Fruit fly (Drosophila melanogaster): ENCODE measurements around the gene vih.

vih gene

DNA sequence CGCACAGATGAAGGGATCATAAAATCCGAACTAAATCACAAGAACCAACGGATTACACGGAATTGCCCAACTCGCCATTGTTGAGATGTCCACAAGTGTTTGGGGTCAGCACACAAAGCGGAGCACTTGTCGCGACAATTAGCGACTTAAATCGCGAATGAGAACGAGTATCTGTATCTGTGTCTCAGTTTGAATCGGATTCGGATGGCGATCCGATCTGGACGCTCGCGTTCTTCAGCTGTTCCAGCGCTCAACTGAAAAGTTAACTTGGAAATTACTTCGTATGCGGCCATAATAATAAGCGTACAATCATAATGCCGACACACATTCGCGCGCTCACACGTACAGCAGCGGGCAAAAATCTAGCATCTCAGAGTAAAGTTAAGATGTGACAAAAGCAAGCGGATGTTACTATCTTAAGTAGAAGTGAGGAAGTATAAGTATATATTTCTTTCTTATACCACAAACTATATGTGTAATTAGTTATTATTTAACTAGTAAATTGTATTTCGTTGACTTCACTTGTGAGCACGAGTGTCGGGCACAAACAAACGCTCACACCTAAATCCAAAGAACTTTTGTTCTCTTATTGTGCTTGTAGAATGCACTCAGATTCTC, 13.6 kb upstream of the vih start, which contains the start of gene CG10660:
Gene CG10660 (minus strand): TSS at position 259 of the 618 bp plus-strand sequence.
- peak; percentile 66 for TF ChIP-seq Eip93F (GFP tag; optimal IDR thresholded peaks at IDR 0.05)
- TF ChIP-seq CG32006 (GFP tag; optimal IDR thresholded peaks at IDR 0.05), result peak; percentile 95
- TF ChIP-seq CG31627 (GFP tag; optimal IDR thresholded peaks at IDR 0.05), result peak; percentile 88
- TF ChIP-seq CG16779 (tag; optimal IDR thresholded peaks at IDR 0.05), result peak; percentile 88
- peak; percentile 82 for TF ChIP-seq CG7368 (GFP tag; optimal IDR thresholded peaks at IDR 0.05)
- peak; percentile 67 to 78 for TF ChIP-seq ss (GFP tag; optimal IDR thresholded peaks at IDR 0.05)
- peak; percentile 72 for TF ChIP-seq CG8319 (GFP tag; optimal IDR thresholded peaks at IDR 0.05)
- TF ChIP-seq CG3032 (tag; optimal IDR thresholded peaks at IDR 0.05), result peak; percentile 72
- peak; percentile 91 for TF ChIP-seq Sox102F (GFP tag; optimal IDR thresholded peaks at IDR 0.05)
- peak; percentile 94 for TF ChIP-seq Hr4 (GFP tag; optimal IDR thresholded peaks at IDR 0.05)
- TF ChIP-seq lz (GFP tag; optimal IDR thresholded peaks at IDR 0.05), result peak; percentile 92
- TF ChIP-seq CG11902 (GFP tag; optimal IDR thresholded peaks at IDR 0.05), result peak; percentile 80
- TF ChIP-seq CG10631 (GFP tag; optimal IDR thresholded peaks at IDR 0.05), result peak; percentile 91
- TF ChIP-seq Ets96B (tag; optimal IDR thresholded peaks at IDR 0.05), result peak; percentile 92
- peak; percentile 94 for TF ChIP-seq CG6276 (GFP tag; optimal IDR thresholded peaks at IDR 0.05)
- peak; percentile 90 for TF ChIP-seq CG8632 (GFP tag; optimal IDR thresholded peaks at IDR 0.05)
- peak; percentile 93 for TF ChIP-seq achi (GFP tag; optimal IDR thresholded peaks at IDR 0.05)
- TF ChIP-seq cyc (GFP tag; optimal IDR thresholded peaks at IDR 0.05), result peak; percentile 88
- TF ChIP-seq Met (GFP tag; optimal IDR thresholded peaks at IDR 0.05), result peak; percentile 93
- TF ChIP-seq CG9139 (GFP tag; optimal IDR thresholded peaks at IDR 0.05), result peak; percentile 64
- peak; percentile 92 for TF ChIP-seq Eip75B (GFP tag; optimal IDR thresholded peaks at IDR 0.05)
- peak; percentile 79 to 86 for TF ChIP-seq salr (GFP tag; optimal IDR thresholded peaks at IDR 0.05)
- TF ChIP-seq Sox14 (GFP tag; optimal IDR thresholded peaks at IDR 0.05), result peak; percentile 93
- peak; percentile 86 for TF ChIP-seq CG10669 (GFP tag; optimal IDR thresholded peaks at IDR 0.05)
- peak; percentile 75 for TF ChIP-seq CG6808 (GFP tag; optimal IDR thresholded peaks at IDR 0.05)
- TF ChIP-seq Blimp-1 (GFP tag; optimal IDR thresholded peaks at IDR 0.05), result peak; percentile 65
- TF ChIP-seq eg (GFP tag; IDR thresholded peaks at IDR 0.05), result peak; percentile 98
- peak; percentile 95 for TF ChIP-seq OdsH (GFP tag; optimal IDR thresholded peaks at IDR 0.05)
- peak; percentile 95 for TF ChIP-seq esn (GFP tag; optimal IDR thresholded peaks at IDR 0.05)
- peak; percentile 78 for TF ChIP-seq dsx (GFP tag; optimal IDR thresholded peaks at IDR 0.05; ENCODE audit: poor library complexity, severe bottlenecking)
- peak; percentile 87 for TF ChIP-seq CG11762 (GFP tag; optimal IDR thresholded peaks at IDR 0.05; ENCODE audit: insufficient read depth)
- peak; percentile 78 for TF ChIP-seq spab (GFP tag; optimal IDR thresholded peaks at IDR 0.05)
- TF ChIP-seq Ets21C (GFP tag; optimal IDR thresholded peaks at IDR 0.05), result peak; percentile 77
- peak; percentile 93 for TF ChIP-seq acj6 (GFP tag; optimal IDR thresholded peaks at IDR 0.05)
- TF ChIP-seq Hr38 (GFP tag; optimal IDR thresholded peaks at IDR 0.05), result no peak
- TF ChIP-seq Smox (GFP tag; optimal IDR thresholded peaks at IDR 0.05), result peak; percentile 90
- peak; percentile 96 for TF ChIP-seq CG8119 (GFP tag; IDR thresholded peaks at IDR 0.05)
- TF ChIP-seq CG4318 (GFP tag; optimal IDR thresholded peaks at IDR 0.05), result peak; percentile 84
- peak; percentile 93 for TF ChIP-seq CG6792 (GFP tag; optimal IDR thresholded peaks at IDR 0.05)
- peak; percentile 94 for TF ChIP-seq net (GFP tag; optimal IDR thresholded peaks at IDR 0.05)
- peak; percentile 94 for TF ChIP-seq CG34406 (GFP tag; optimal IDR thresholded peaks at IDR 0.05)
- TF ChIP-seq fkh (GFP tag; optimal IDR thresholded peaks at IDR 0.05), result peak; percentile 61
- TF ChIP-seq fd85E (GFP tag; optimal IDR thresholded peaks at IDR 0.05), result peak; percentile 66
- TF ChIP-seq Eip78C (GFP tag), result peak; percentile 97
- peak; percentile 80 for TF ChIP-seq Sox15 (GFP tag; optimal IDR thresholded peaks at IDR 0.05)
- peak; percentile 77 for TF ChIP-seq CG6854 (GFP tag; optimal IDR thresholded peaks at IDR 0.05)
- peak; percentile 88 for TF ChIP-seq CG1621 (tag; optimal IDR thresholded peaks at IDR 0.05)
- peak; percentile 91 for TF ChIP-seq vri (GFP tag; optimal IDR thresholded peaks at IDR 0.05)
- TF ChIP-seq fd59A (GFP tag; optimal IDR thresholded peaks at IDR 0.05), result peak; percentile 80
- TF ChIP-seq CG3919 (GFP tag; optimal IDR thresholded peaks at IDR 0.05), result peak; percentile 94

Measured in whole organism, prepupa.